Fruit fly (Drosophila melanogaster) whole organism, embryonic: ENCODE results near the gene smg.

Experiments
- Awh ChIP-seq: fragments of 200-800 bp; sonication (Bioruptor generic); IDR thresholded peaks from 2 replicates; pipeline ENCODE4, ENCODE4 v1.3.6; 2022; ENCODE audit warnings: missing biosample characterization, missing genetic modification characterization
- B-H1 ChIP-seq: fragments of 200-800 bp; sonication (Bioruptor generic); IDR thresholded peaks from 3 replicates; pipeline ENCODE4 v1.3.6; 2022; ENCODE audit warnings: missing biosample characterization, missing genetic modification characterization
- Blimp-1 ChIP-seq: fragments of 200-800 bp; sonication (Bioruptor generic); optimal IDR thresholded peaks from 3 replicates; lab custom pipeline; 2018; ENCODE audit warnings: missing biosample characterization, missing genetic modification characterization, mild to moderate bottlenecking, moderate library complexity, missing genetic modification reagents
- CG10209 ChIP-seq: fragments of 200-800 bp; sonication (Bioruptor generic); optimal IDR thresholded peaks from 3 replicates; lab custom pipeline; 2017; ENCODE audit warnings: missing biosample characterization, mild to moderate bottlenecking, missing genetic modification characterization, missing genetic modification reagents
- CG10565 ChIP-seq: fragments of 200-800 bp; sonication (Bioruptor generic); optimal IDR thresholded peaks from 3 replicates; lab custom pipeline; 2016; ENCODE audit warnings: missing biosample characterization, mild to moderate bottlenecking, missing genetic modification characterization
- CG11504 ChIP-seq: fragments of 200-800 bp; sonication (Bioruptor generic); optimal IDR thresholded peaks from 3 replicates; lab custom pipeline; 2019; ENCODE audit warnings: missing biosample characterization, mild to moderate bottlenecking, missing genetic modification characterization, moderate library complexity
- CG12219 ChIP-seq: fragments of 200-800 bp; sonication (Bioruptor generic); optimal IDR thresholded peaks from 3 replicates; lab custom pipeline; 2018; ENCODE audit warnings: missing biosample characterization, mild to moderate bottlenecking, missing genetic modification characterization
- CG13123 ChIP-seq: fragments of 200-800 bp; sonication (Bioruptor generic); optimal IDR thresholded peaks from 2 replicates; lab custom pipeline; 2016; ENCODE audit warnings: missing biosample characterization, missing genetic modification characterization
- CG15696 ChIP-seq: fragments of 200-800 bp; sonication (Bioruptor generic); optimal IDR thresholded peaks from 2 replicates; lab custom pipeline; 2019; ENCODE audit warnings: missing biosample characterization, mild to moderate bottlenecking, missing genetic modification characterization, moderate library complexity
- CG17328 ChIP-seq: fragments of 200-800 bp; sonication (Bioruptor generic); IDR thresholded peaks from 2 replicates; pipeline ENCODE4 v1.3.6; 2022; ENCODE audit warnings: missing biosample characterization, missing genetic modification characterization
- CG17829 ChIP-seq: fragments of 200-800 bp; optimal IDR thresholded peaks from 2 replicates; lab custom pipeline; 2019; ENCODE audit warnings: missing biosample characterization, mild to moderate bottlenecking, missing genetic modification characterization, moderate library complexity
- CG2129 ChIP-seq: fragments of 200-800 bp; sonication (Bioruptor generic); IDR thresholded peaks from 2 replicates; pipeline ENCODE4 v1.3.6; 2022; ENCODE audit warnings: missing biosample characterization, missing genetic modification characterization; ENCODE audit not compliant: partially characterized antibody
- CG2202 ChIP-seq: fragments of 200-800 bp; sonication (Bioruptor generic); optimal IDR thresholded peaks from 2 replicates; lab custom pipeline; 2018; ENCODE audit warnings: missing biosample characterization, mild to moderate bottlenecking, missing genetic modification characterization
- CG33557 ChIP-seq: fragments of 200-800 bp; sonication (Bioruptor generic); optimal IDR thresholded peaks from 2 replicates; lab custom pipeline; 2019; ENCODE audit warnings: missing biosample characterization, mild to moderate bottlenecking, missing genetic modification characterization, moderate library complexity
- CG7786 ChIP-seq: fragments of 200-800 bp; sonication (Bioruptor generic); optimal IDR thresholded peaks from 2 replicates; lab custom pipeline; 2016; ENCODE audit warnings: missing biosample characterization, missing genetic modification characterization
- CG8359 ChIP-seq: fragments of 200-800 bp; sonication (Bioruptor generic); optimal IDR thresholded peaks from 2 replicates; lab custom pipeline; 2017; ENCODE audit warnings: missing biosample characterization, mild to moderate bottlenecking, missing genetic modification characterization, borderline replicate concordance
- CG8478 ChIP-seq: fragments of >200 bp; optimal IDR thresholded peaks from 2 replicates; lab custom pipeline; 2018
- CG8924 ChIP-seq: fragments of 200-800 bp; optimal IDR thresholded peaks from 3 replicates; lab custom pipeline; 2019; ENCODE audit warnings: missing biosample characterization, mild to moderate bottlenecking, missing genetic modification characterization, moderate library complexity
- Chrac-16 ChIP-seq: fragments of 200-800 bp; sonication (Bioruptor generic); optimal IDR thresholded peaks from 3 replicates; lab custom pipeline; 2016; ENCODE audit warnings: missing biosample characterization, missing genetic modification characterization
- D19A ChIP-seq: fragments of 200-800 bp; optimal IDR thresholded peaks from 3 replicates; lab custom pipeline; 2019; ENCODE audit warnings: missing biosample characterization, mild to moderate bottlenecking, missing genetic modification characterization, moderate library complexity
- Dp ChIP-seq: fragments of 200-800 bp; sonication (Bioruptor generic); optimal IDR thresholded peaks from 2 replicates; lab custom pipeline; 2018; ENCODE audit warnings: missing biosample characterization, mild to moderate bottlenecking, missing genetic modification characterization, moderate library complexity
- Fer3 ChIP-seq: fragments of 200-800 bp; sonication (Bioruptor generic); optimal IDR thresholded peaks from 2 replicates; lab custom pipeline; 2018; ENCODE audit warnings: missing biosample characterization, mild to moderate bottlenecking, missing genetic modification characterization, moderate library complexity
- Gsc ChIP-seq: fragments of 200-800 bp; sonication (Bioruptor generic); IDR thresholded peaks from 2 replicates; pipeline ENCODE4 v1.3.6; 2022; ENCODE audit warnings: missing biosample characterization, missing genetic modification characterization
- H2.0 ChIP-seq: fragments of 200-800 bp; sonication (Bioruptor generic); IDR thresholded peaks from 2 replicates; pipeline ENCODE4 v1.3.6; 2022; ENCODE audit warnings: missing biosample characterization, missing genetic modification characterization
- MBD-R2 ChIP-seq: fragments of 200-800 bp; sonication (Bioruptor generic); IDR thresholded peaks from 2 replicates; pipeline ENCODE4 v1.3.6; 2022; ENCODE audit warnings: missing biosample characterization, missing genetic modification characterization
- Oli ChIP-seq: fragments of 200-800 bp; sonication (Bioruptor generic); optimal IDR thresholded peaks from 2 replicates; lab custom pipeline; 2018; ENCODE audit warnings: missing biosample characterization, mild to moderate bottlenecking, missing genetic modification characterization, moderate library complexity
- Xrp1 ChIP-seq: fragments of 200-800 bp; sonication (Bioruptor generic); IDR thresholded peaks from 2 replicates; pipeline ENCODE4 v1.3.6; 2022; ENCODE audit warnings: missing biosample characterization, missing genetic modification characterization
- ap ChIP-seq: fragments of 200-800 bp; sonication (Bioruptor generic); IDR thresholded peaks from 2 replicates; pipeline ENCODE4 v1.3.6; 2022; ENCODE audit warnings: missing biosample characterization, missing genetic modification characterization
- bbx ChIP-seq: fragments of 200-800 bp; sonication (Bioruptor generic); IDR thresholded peaks from 2 replicates; pipeline ENCODE4 v1.3.6; 2022; ENCODE audit warnings: missing biosample characterization, missing genetic modification characterization; ENCODE audit not compliant: partially characterized antibody
- dimm ChIP-seq: fragments of 200-800 bp; sonication (Bioruptor generic); IDR thresholded peaks from 2 replicates; pipeline ENCODE4 v1.3.6; 2022; ENCODE audit warnings: missing biosample characterization, missing genetic modification characterization
- emc ChIP-seq: fragments of 200-800 bp; sonication (Bioruptor generic); optimal IDR thresholded peaks from 2 replicates; lab custom pipeline; 2016; ENCODE audit warnings: missing biosample characterization, missing genetic modification characterization
- en ChIP-seq: fragments of 200-800 bp; sonication (Bioruptor generic); optimal IDR thresholded peaks from 2 replicates; lab custom pipeline; 2016; ENCODE audit warnings: missing biosample characterization, missing genetic modification characterization
- grn ChIP-seq: fragments of 200-800 bp; sonication (Bioruptor generic); optimal IDR thresholded peaks from 3 replicates; lab custom pipeline; 2017; ENCODE audit warnings: missing biosample characterization, missing genetic modification characterization
- kni ChIP-seq: fragments of 200-800 bp; sonication (Bioruptor generic); optimal IDR thresholded peaks from 3 replicates; lab custom pipeline; 2017; ENCODE audit warnings: mild to moderate bottlenecking, missing biosample characterization, missing genetic modification reagents, missing genetic modification characterization
- nom ChIP-seq: fragments of 200-800 bp; sonication (Bioruptor generic); optimal IDR thresholded peaks from 2 replicates; lab custom pipeline; 2017; ENCODE audit warnings: missing biosample characterization, missing genetic modification characterization, mild to moderate bottlenecking, moderate library complexity, missing genetic modification reagents
- peb ChIP-seq: fragments of 200-800 bp; sonication (Bioruptor generic); IDR thresholded peaks from 2 replicates; pipeline ENCODE4 v1.3.6; 2022; ENCODE audit warnings: missing biosample characterization, missing genetic modification characterization
- pnt ChIP-seq: fragments of 200-800 bp; sonication (Bioruptor generic); optimal IDR thresholded peaks from 3 replicates; lab custom pipeline; 2016; ENCODE audit warnings: missing biosample characterization, missing genetic modification characterization
- pum ChIP-seq: fragments of 200-800 bp; sonication (Bioruptor generic); optimal IDR thresholded peaks from 2 replicates; lab custom pipeline; 2016; ENCODE audit warnings: missing biosample characterization, missing genetic modification characterization
- sc ChIP-seq, 3 experiments: fragments of >200 bp in 2 of 3; fragments of 200-800 bp in 1 of 3; sonication (Bioruptor generic) in 1 of 3; optimal IDR thresholded peaks; 2 replicates in 2 of 3; 3 replicates in 1 of 3; lab custom pipeline; 2017; ENCODE audit warnings: mild to moderate bottlenecking in 1 of 3, missing biosample characterization in 1 of 3, missing genetic modification characterization in 1 of 3, missing genetic modification reagents in 1 of 3
- scrt ChIP-seq: fragments of 200-800 bp; sonication (Bioruptor generic); optimal IDR thresholded peaks from 2 replicates; lab custom pipeline; 2018; ENCODE audit warnings: missing biosample characterization, mild to moderate bottlenecking, missing genetic modification characterization, moderate library complexity
- slou ChIP-seq: fragments of 200-800 bp; sonication (Bioruptor generic); optimal IDR thresholded peaks from 3 replicates; lab custom pipeline; 2016; ENCODE audit warnings: missing biosample characterization, missing genetic modification characterization
- sna ChIP-seq: fragments of 200-800 bp; sonication (Bioruptor generic); IDR thresholded peaks from 2 replicates; pipeline ENCODE4 v1.3.6; 2022; ENCODE audit warnings: missing biosample characterization, missing genetic modification characterization; ENCODE audit not compliant: partially characterized antibody
- sob ChIP-seq: fragments of 200-800 bp; sonication (Bioruptor generic); IDR thresholded peaks from 2 replicates; pipeline ENCODE4 v1.3.6; 2022; ENCODE audit warnings: missing biosample characterization, missing genetic modification characterization
- tgo ChIP-seq: fragments of 200-800 bp; sonication (Bioruptor generic); IDR thresholded peaks from 3 replicates; pipeline ENCODE4 v1.3.6; 2022; ENCODE audit warnings: missing biosample characterization, missing genetic modification characterization
- trh ChIP-seq: fragments of 200-800 bp; sonication (Bioruptor generic); optimal IDR thresholded peaks from 2 replicates; lab custom pipeline; 2016; ENCODE audit warnings: missing biosample characterization, missing genetic modification characterization
- wek ChIP-seq: fragments of 200-800 bp; sonication (Bioruptor generic); optimal IDR thresholded peaks from 3 replicates; lab custom pipeline; 2018; ENCODE audit warnings: missing biosample characterization, mild to moderate bottlenecking, missing genetic modification characterization, moderate library complexity
- wor ChIP-seq: fragments of 200-800 bp; sonication (Bioruptor generic); IDR thresholded peaks from 2 replicates; pipeline ENCODE4 v1.3.6; 2022; ENCODE audit warnings: missing biosample characterization, missing genetic modification characterization
- zen ChIP-seq: fragments of 200-800 bp; sonication (Bioruptor generic); optimal IDR thresholded peaks from 3 replicates; lab custom pipeline; 2018; ENCODE audit warnings: missing biosample characterization, mild to moderate bottlenecking, missing genetic modification characterization, moderate library complexity

smg gene

dm6 chr3L:9011485-9012389 is 13.9 kb upstream of the smg start (continued):
- TF ChIP-seq CG12219 (GFP tag; lab: Kevin White, UChicago) (peak; percentile 68), CG33557 (GFP tag; lab: Kevin White, UChicago) (peak; percentile 81), wor (GFP tag; lab: Robert Waterston, UW) (peak; percentile 67), peb (GFP tag; lab: Robert Waterston, UW) (peak; percentile 67; the same call in 1 of the 2 replicates), CG17829 (peak; percentile 84), CG2202 (tag; lab: Kevin White, UChicago) (peak; percentile 70), CG10565 (GFP tag; lab: Kevin White, UChicago) (peak; percentile 46), ap (peak; percentile 63), Blimp-1 (GFP tag; lab: Kevin White, UChicago) (peak; percentile 76), Fer3 (tag; lab: Kevin White, UChicago) (no peak), D19A (peak; percentile 71), H2.0 (GFP tag; lab: Robert Waterston, UW) (peak; percentile 74), CG8924 (tag; lab: Kevin White, UChicago) (peak; percentile 78), Oli (tag; lab: Kevin White, UChicago) (peak; percentile 69), scrt (GFP tag; lab: Kevin White, UChicago) (no peak), grn (GFP tag; lab: Kevin White, UChicago) (no peak), emc (GFP tag; lab: Kevin White, UChicago) (no peak), CG7786 (GFP tag; lab: Kevin White, UChicago) (peak; percentile 70), CG2129 (no peak), Awh (GFP tag; lab: Robert Waterston, UW) (peak; percentile 73), Xrp1 (GFP tag; lab: Robert Waterston, UW) (peak; percentile 93), slou (GFP tag; lab: Kevin White, UChicago) (peak; percentile 40), CG8359 (peak; percentile 64), CG8478 (no peak), CG11504 (peak; percentile 67), Dp (GFP tag; lab: Kevin White, UChicago) (no peak), wek (GFP tag; lab: Kevin White, UChicago) (no peak), dimm (GFP tag; lab: Robert Waterston, UW) (0 out of 2 replicates have a peak, but pooled peaks have one; percentile 32), tgo (GFP tag; lab: Robert Waterston, UW) (peak; percentile 68), Gsc (GFP tag; lab: Robert Waterston, UW) (peak; percentile 71), bbx (no peak), pum (GFP tag; lab: Kevin White, UChicago) (peak; percentile 90), MBD-R2 (GFP tag; lab: Robert Waterston, UW) (0 out of 2 replicates have a peak, but pooled peaks have one; percentile 20), en (GFP tag; lab: Kevin White, UChicago) (peak; percentile 78), CG13123 (GFP tag; lab: Kevin White, UChicago) (peak; percentile 52), zen (tag; lab: Kevin White, UChicago) (peak; percentile 46), CG15696 (tag; lab: Kevin White, UChicago) (peak; percentile 97), CG17328 (GFP tag; lab: Robert Waterston, UW) (peak; percentile 94), B-H1 (peak; percentile 46; the same call in 2 of the 3 replicates), Chrac-16 (GFP tag; lab: Kevin White, UChicago) (peak; percentile 74), trh (peak; percentile 21), pnt (GFP tag; lab: Kevin White, UChicago) (peak; percentile 80), kni (GFP tag; lab: Kevin White, UChicago) (peak; percentile 56), sob (GFP tag; lab: Robert Waterston, UW) (peak; percentile 69), CG10209 (GFP tag; lab: Kevin White, UChicago) (peak; percentile 71), nom (GFP tag; lab: Kevin White, UChicago) (no peak), sna (no peak), sc (optimal IDR thresholded peaks at IDR 0.05; lab: Kevin White, UChicago) (no peak), sc (GFP tag; optimal IDR thresholded peaks at IDR 0.05; lab: Kevin White, UChicago) (peak; percentile 61)
